Worm (Caenorhabditis elegans): Measurements from ENCODE around the gene C47E12.13.
A peak's percentile ranks its signal among the peaks of the same experiment; 100 is the strongest.

Gene C47E12.13

ce11 chrIV:10017633-10018032 is 10.9 kb upstream of the C47E12.13 start, which contains the start of gene F44D12.2:
Gene F44D12.2, minus strand, starts transcription at chrIV:10017733.
- TF ChIP-seq pha-4 (tag; optimal IDR thresholded peaks at IDR 0.05): peak; percentile 22
- TF ChIP-seq pqm-1 (tag; optimal IDR thresholded peaks at IDR 0.05): peak; percentile 1
- no peak for TF ChIP-seq egl-5 (tag; optimal IDR thresholded peaks at IDR 0.05)

ce11 chrIV:10016977-10017376 is 10.3 kb upstream of the C47E12.13 start, which contains the start of gene ent-7:
Gene ent-7, plus strand, starts transcription at chrIV:10017277.
- TF ChIP-seq daf-12 (tag; optimal IDR thresholded peaks at IDR 0.05) (no peak), ama-1 (optimal IDR thresholded peaks at IDR 0.05) (no peak), nfya-1 (tag; optimal IDR thresholded peaks at IDR 0.05; ENCODE audit: insufficient read depth) (no peak), lin-15B (tag; optimal IDR thresholded peaks at IDR 0.05) (no peak), pqm-1 (tag; optimal IDR thresholded peaks at IDR 0.05) (no peak), lsy-12 (tag; optimal IDR thresholded peaks at IDR 0.05) (no peak), skn-1 (tag; optimal IDR thresholded peaks at IDR 0.05) (no peak), zag-1 (tag; optimal IDR thresholded peaks at IDR 0.05) (no peak), nhr-12 (tag; optimal IDR thresholded peaks at IDR 0.05) (no peak), egl-27 (tag; optimal IDR thresholded peaks at IDR 0.05) (no peak), nhr-28 (tag; optimal IDR thresholded peaks at IDR 0.05) (no peak), ztf-4 (tag; optimal IDR thresholded peaks at IDR 0.05) (no peak), R02D3.7 (tag; optimal IDR thresholded peaks at IDR 0.05) (no peak), nhr-237 (tag; optimal IDR thresholded peaks at IDR 0.05) (no peak), ZK546.5 (tag; optimal IDR thresholded peaks at IDR 0.05) (no peak)

ce11 chrIV:10009536-10009935 is 2.8 kb upstream of the C47E12.13 start, which contains the start of gene magu-4:
Gene magu-4, plus strand, starts transcription at chrIV:10009753.
- TF ChIP-seq nhr-43 (tag; optimal IDR thresholded peaks at IDR 0.05; ENCODE audit: poor library complexity, severe bottlenecking) (no peak), nhr-23 (tag; optimal IDR thresholded peaks at IDR 0.05) (peak; percentile 61)

ce11 chrIV:10007758-10008157 is 1.1 kb upstream of the C47E12.13 start:
- TF ChIP-seq hmg-11 (tag; optimal IDR thresholded peaks at IDR 0.05) (peak; percentile 22), unc-62 (GFP tag; optimal IDR thresholded peaks at IDR 0.05) (no peak), tbx-2 (tag; optimal IDR thresholded peaks at IDR 0.05) (no peak), unc-39 (tag; optimal IDR thresholded peaks at IDR 0.05) (no peak), nhr-23 (tag; optimal IDR thresholded peaks at IDR 0.05) (peak; percentile 91), pha-4 (tag; optimal IDR thresholded peaks at IDR 0.05) (peak; percentile 63), snpc-4 (tag; optimal IDR thresholded peaks at IDR 0.05) (no peak), ceh-82 (tag; optimal IDR thresholded peaks at IDR 0.05) (no peak), nhr-237 (tag; optimal IDR thresholded peaks at IDR 0.05) (no peak), sea-2 (GFP tag; optimal IDR thresholded peaks at IDR 0.05) (no peak), jun-1 (tag; optimal IDR thresholded peaks at IDR 0.05) (no peak), nhr-25 (tag; optimal IDR thresholded peaks at IDR 0.05) (peak; percentile 78), nhr-77 (tag; optimal IDR thresholded peaks at IDR 0.05) (no peak), nhr-43 (tag; optimal IDR thresholded peaks at IDR 0.05; ENCODE audit: poor library complexity, severe bottlenecking) (peak; percentile 41)

- no peak for TF ChIP-seq zag-1 (tag; optimal IDR thresholded peaks at IDR 0.05)
- peak; percentile 42 for TF ChIP-seq hmg-11 (tag; optimal IDR thresholded peaks at IDR 0.05)
- peak; percentile 49 for TF ChIP-seq pha-4 (tag; optimal IDR thresholded peaks at IDR 0.05)
- TF ChIP-seq R02D3.7 (tag; optimal IDR thresholded peaks at IDR 0.05): no peak
- peak; percentile 4 for TF ChIP-seq egl-5 (tag; optimal IDR thresholded peaks at IDR 0.05)
- TF ChIP-seq ZK546.5 (tag; optimal IDR thresholded peaks at IDR 0.05): no peak
- TF ChIP-seq ama-1 (optimal IDR thresholded peaks at IDR 0.05): no peak
- peak; percentile 48 for TF ChIP-seq nfya-1 (tag; optimal IDR thresholded peaks at IDR 0.05; ENCODE audit: insufficient read depth)
- TF ChIP-seq nhr-28 (tag; optimal IDR thresholded peaks at IDR 0.05): no peak
- no peak for TF ChIP-seq jun-1 (tag; optimal IDR thresholded peaks at IDR 0.05)
- no peak for TF ChIP-seq nhr-67 (tag; optimal IDR thresholded peaks at IDR 0.05)
- TF ChIP-seq lin-15B (tag; optimal IDR thresholded peaks at IDR 0.05): peak; percentile 43
Observed at ce11 chrIV:10003372-10003771, 3.3 kb downstream of the C47E12.13 start, which contains the start of the genes C47E12.2 and sars-1. Gene C47E12.2, minus strand, starts transcription at chrIV:10003502. Gene sars-1, plus strand, starts transcription at chrIV:10003726.

- TF ChIP-seq ztf-11 (tag; optimal IDR thresholded peaks at IDR 0.05) (no peak), nhr-67 (tag; optimal IDR thresholded peaks at IDR 0.05) (no peak), elt-2 (tag; optimal IDR thresholded peaks at IDR 0.05) (no peak)
Observed at ce11 chrIV:10001748-10002147, 4.9 kb downstream of the C47E12.13 start, which contains the start of gene C47E12.3. Gene C47E12.3, minus strand, starts transcription at chrIV:10001848.

Measured in whole organism, L3 larva.